Worm (Caenorhabditis elegans) whole organism, L4/young adult: ENCODE results near the gene gcy-13.

Experiments
- dao-5 ChIP-seq: sonication (generic microtip); optimal IDR thresholded peaks from 2 replicates; lab custom pipeline; 2016; ENCODE audit warnings: missing genotype, missing genetic modification characterization, moderate library complexity, missing compliant biosample characterization
- him-1 ChIP-seq: sonication (generic microtip); optimal IDR thresholded peaks from 2 replicates; lab custom pipeline; 2016; ENCODE audit warnings: missing genotype, missing genetic modification reagents, missing genetic modification characterization, missing compliant biosample characterization

DNA sequence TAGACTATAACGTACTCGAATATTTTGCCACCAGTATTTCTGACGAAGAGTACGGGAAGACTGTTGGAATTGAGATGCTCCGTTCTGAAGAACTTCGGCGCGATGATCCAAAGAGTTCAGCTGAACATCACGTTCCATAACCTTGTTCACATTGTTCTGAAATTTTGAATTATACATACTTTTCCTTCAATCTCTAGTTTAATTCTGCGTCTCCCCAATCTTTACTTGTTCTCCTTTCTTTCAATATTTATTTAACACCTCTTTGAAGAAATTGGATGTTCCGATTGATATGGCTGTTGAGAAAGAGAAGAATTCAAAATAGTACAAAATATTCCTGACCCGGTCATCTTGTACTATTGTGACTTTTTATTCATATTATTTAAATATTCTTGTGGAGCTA lies 24.5 kb downstream of the gcy-13 start, which contains the start of gene F23H12.3:
- TF ChIP-seq dao-5 (tag; lab: Kevin White, UChicago) = no peak
- TF ChIP-seq him-1 (tag; lab: Kevin White, UChicago) = no peak
